Worm (Caenorhabditis elegans) whole organism, L4 larva: ENCODE data around the gene gdi-1.
A peak's percentile ranks its signal among the peaks of the same experiment; 100 is the strongest.
"Not testable (repeated sequence)": the region's sequence is repeated elsewhere in the genome, so short reads cannot be mapped to it uniquely, and the experiment has no call there.

ENCODE experiments used
- F49E8.2 ChIP-seq: sonication (generic microtip); optimal IDR thresholded peaks from 2 replicates; lab custom pipeline; 2016; ENCODE audit warnings: missing compliant biosample characterization, mild to moderate bottlenecking, missing genetic modification characterization, borderline replicate concordance
- R02D3.7 ChIP-seq: fragments of 150-350 bp; sonication (generic microtip); optimal IDR thresholded peaks from 3 replicates; lab custom pipeline; 2014; ENCODE audit warnings: missing biosample characterization, missing genetic modification characterization
- T20F7.1 ChIP-seq: fragments of 200-800 bp; sonication (Bioruptor generic); optimal IDR thresholded peaks from 2 replicates; lab custom pipeline; 2018; ENCODE audit warnings: mild to moderate bottlenecking, missing genetic modification characterization, missing compliant biosample characterization
- aha-1 ChIP-seq: fragments of 150-350 bp; peaks from one replicate; lab custom pipeline; 2014; ENCODE audit warnings: missing biosample characterization, missing genetic modification characterization
- ama-1 ChIP-seq: fragments of 150-350 bp; optimal IDR thresholded peaks from 2 replicates; lab custom pipeline; 2014; ENCODE audit warnings: inconsistent platforms, mixed read lengths
- ctbp-1 ChIP-seq: fragments of 200-800 bp; sonication (Bioruptor generic); IDR thresholded peaks from 2 replicates; pipeline ENCODE4 v1.3.6; 2022; ENCODE audit warnings: missing genetic modification reagents, missing genetic modification characterization, missing compliant biosample characterization
- daf-8 ChIP-seq: fragments of 200-800 bp; sonication (Bioruptor generic); IDR thresholded peaks from 2 replicates; pipeline ENCODE4 v1.3.6; 2022; ENCODE audit warnings: missing genetic modification characterization, missing compliant biosample characterization
- dve-1 ChIP-seq: sonication (generic microtip); optimal IDR thresholded peaks from 2 replicates; lab custom pipeline; 2017; ENCODE audit warnings: antibody characterized with exemption, mild to moderate bottlenecking, missing genetic modification characterization, missing compliant biosample characterization; ENCODE audit not compliant: insufficient read depth
- fos-1 ChIP-seq: fragments of 150-350 bp; optimal IDR thresholded peaks from 2 replicates; lab custom pipeline; 2014; ENCODE audit warnings: missing biosample characterization, missing genetic modification characterization
- gei-8 ChIP-seq: fragments of 200-800 bp; sonication (Bioruptor generic); optimal IDR thresholded peaks from 2 replicates; lab custom pipeline; 2018; ENCODE audit warnings: mild to moderate bottlenecking, missing genetic modification characterization, missing compliant biosample characterization
- hlh-11 ChIP-seq: fragments of 200-800 bp; sonication (Bioruptor generic); optimal IDR thresholded peaks from 2 replicates; lab custom pipeline; 2018; ENCODE audit warnings: mild to moderate bottlenecking, missing genetic modification characterization, missing compliant biosample characterization
- hmg-1.1 ChIP-seq: fragments of 200-800 bp; sonication (Bioruptor generic); IDR thresholded peaks from 2 replicates; pipeline ENCODE4 v1.3.6; 2022; ENCODE audit warnings: missing genetic modification reagents, missing genetic modification characterization, missing compliant biosample characterization
- jun-1 ChIP-seq: fragments of 150-350 bp; optimal IDR thresholded peaks from 2 replicates; lab custom pipeline; 2014; ENCODE audit warnings: missing biosample characterization, missing genetic modification reagents, missing genetic modification characterization
- lin-38 ChIP-seq: fragments of 200-800 bp; sonication (Bioruptor generic); IDR thresholded peaks from 2 replicates; pipeline ENCODE4 v1.3.6; 2022; ENCODE audit warnings: missing genetic modification reagents, missing genetic modification characterization, missing compliant biosample characterization
- madf-5 ChIP-seq, 2 experiments: fragments of 200-800 bp; sonication (Bioruptor generic); IDR thresholded peaks; 2 replicates each; pipeline ENCODE4 v1.3.6; 2022; ENCODE audit warnings: missing compliant biosample characterization in 2 of 2, missing genetic modification characterization in 2 of 2
- mes-2 ChIP-seq: sonication (generic microtip); optimal IDR thresholded peaks from 2 replicates; lab custom pipeline; 2016; ENCODE audit warnings: missing genotype, mild to moderate bottlenecking, missing genetic modification characterization, missing compliant biosample characterization; ENCODE audit not compliant: poor library complexity, severe bottlenecking
- mxl-2 ChIP-seq: fragments of 200-800 bp; sonication (Bioruptor generic); conservative IDR thresholded peaks from 2 replicates; pipeline ENCODE4 v1.3.6; 2022; ENCODE audit warnings: missing genetic modification reagents, missing genetic modification characterization, missing compliant biosample characterization
- nhr-10 ChIP-seq: fragments of 150-350 bp; optimal IDR thresholded peaks from 2 replicates; lab custom pipeline; 2014; ENCODE audit warnings: missing biosample characterization, missing genetic modification characterization
- nhr-102 ChIP-seq: sonication (generic microtip); optimal IDR thresholded peaks from 2 replicates; lab custom pipeline; 2016; ENCODE audit warnings: mild to moderate bottlenecking, missing genetic modification characterization, moderate library complexity, missing compliant biosample characterization
- nhr-25 ChIP-seq: sonication (generic microtip); optimal IDR thresholded peaks from 2 replicates; lab custom pipeline; 2017; ENCODE audit warnings: missing genetic modification characterization, mild to moderate bottlenecking, missing compliant biosample characterization, antibody characterized with exemption, moderate library complexity, borderline replicate concordance; ENCODE audit not compliant: insufficient read depth
- pha-4 ChIP-seq, 2 experiments: fragments of 150-350 bp in 1 of 2; fragments of 200-800 bp in 1 of 2; sonication (Bioruptor generic) in 1 of 2; IDR thresholded peaks in 1 of 2; optimal IDR thresholded peaks in 1 of 2; 2 replicates each; pipeline versions ENCODE4 v1.3.6 to Lab custom; 2014 to 2022; ENCODE audit warnings: missing genetic modification characterization in 2 of 2, missing genetic modification reagents in 2 of 2, missing biosample characterization in 1 of 2, missing compliant biosample characterization in 1 of 2
- set-16 ChIP-seq: fragments of 200-800 bp; sonication (Bioruptor generic); IDR thresholded peaks from 2 replicates; pipeline ENCODE4 v1.3.6; 2022; ENCODE audit warnings: missing genetic modification reagents, missing genetic modification characterization, missing compliant biosample characterization
- snpc-1.2 ChIP-seq: fragments of 200-800 bp; sonication (Bioruptor generic); IDR thresholded peaks from 2 replicates; pipeline ENCODE4 v1.3.6; 2022; ENCODE audit warnings: missing genetic modification reagents, missing genetic modification characterization, missing compliant biosample characterization
- snpc-4 ChIP-seq: fragments of 150-350 bp; optimal IDR thresholded peaks from 2 replicates; lab custom pipeline; 2014; ENCODE audit warnings: missing biosample characterization, missing genetic modification characterization
- tag-97 ChIP-seq: fragments of 200-800 bp; sonication (Bioruptor generic); IDR thresholded peaks from 2 replicates; pipeline ENCODE4 v1.3.6; 2022; ENCODE audit warnings: missing genetic modification characterization, missing compliant biosample characterization
- tra-1 ChIP-seq: fragments of 200-800 bp; sonication (Bioruptor generic); IDR thresholded peaks from 2 replicates; pipeline ENCODE4 v1.3.6; 2022; ENCODE audit warnings: missing genetic modification reagents, missing genetic modification characterization, missing compliant biosample characterization
- unc-39 ChIP-seq: sonication (generic microtip); optimal IDR thresholded peaks from 2 replicates; lab custom pipeline; 2017; ENCODE audit warnings: missing biosample characterization, missing genetic modification characterization
- vab-7 ChIP-seq: fragments of 200-800 bp; sonication (Bioruptor generic); IDR thresholded peaks from 2 replicates; pipeline ENCODE4 v1.3.6; 2022; ENCODE audit warnings: missing genetic modification reagents, missing genetic modification characterization, missing compliant biosample characterization
- ztf-7 ChIP-seq: fragments of 150-350 bp; optimal IDR thresholded peaks from 2 replicates; lab custom pipeline; 2014; ENCODE audit warnings: missing biosample characterization, missing genetic modification characterization

gdi-1 gene

DNA sequence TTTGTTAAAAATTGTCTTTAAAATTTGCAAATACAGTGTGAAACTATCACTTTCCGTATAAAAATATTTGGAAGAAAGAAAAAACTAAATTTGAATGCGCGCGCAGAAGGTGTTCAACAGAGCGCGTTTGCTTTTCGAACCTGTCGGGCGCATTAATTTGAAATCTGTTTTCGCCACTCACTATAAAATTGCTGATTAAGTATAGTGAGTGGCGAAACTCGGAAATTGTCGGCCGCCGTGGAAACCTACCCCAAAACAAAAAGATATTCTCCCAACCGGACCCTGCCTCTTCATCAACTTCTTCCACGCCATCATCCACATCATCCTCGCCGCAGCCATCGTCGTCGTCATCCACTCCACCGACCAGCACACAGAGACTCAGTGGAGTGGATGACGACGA lies 12.1 kb downstream of the gdi-1 start:
- TF ChIP-seq F49E8.2 = peak; percentile 66
- TF ChIP-seq, all 104 proteins: peak for 1; not testable (repeated sequence) for 103

DNA sequence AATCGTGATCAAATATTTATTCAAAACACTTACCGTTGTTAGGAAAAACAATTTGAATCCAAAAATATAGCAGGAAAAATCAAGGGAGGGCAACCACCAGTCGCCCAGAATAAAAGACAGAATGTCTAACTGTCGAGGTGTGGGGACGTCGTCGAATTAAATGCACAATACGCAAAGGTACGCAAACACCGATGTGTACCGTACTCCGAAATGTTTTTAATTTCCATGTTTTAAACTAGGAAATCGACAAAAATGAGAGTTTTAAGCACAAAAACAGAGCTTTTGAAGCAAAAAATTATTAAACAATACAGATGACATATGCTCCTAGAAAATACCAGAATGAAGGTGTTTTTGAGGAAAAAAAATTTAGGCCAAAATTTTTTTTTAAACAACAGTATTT lies 18.2 kb downstream of the gdi-1 start, which contains the start of gene Y57G11C.51:
Y57G11C.51 (minus strand) TSS at position 101 of the 400 bp plus-strand sequence.
- TF ChIP-seq tag-97, snpc-1.2, ctbp-1 (GFP tag; lab: Robert Waterston, UW): not testable (repeated sequence)

- TF ChIP-seq gei-8 (GFP tag; lab: Kevin White, UChicago) = no peak
- TF ChIP-seq snpc-1.2 (GFP tag; lab: Robert Waterston, UW) = 0 out of 2 replicates have a peak, but pooled peaks have one; percentile 26
- TF ChIP-seq set-16 (GFP tag; lab: Robert Waterston, UW) = peak; percentile 79
- TF ChIP-seq daf-8 (GFP tag; lab: Robert Waterston, UW) = no peak
- TF ChIP-seq snpc-4 (tag; lab: Kevin White, UChicago) = no peak
Observed at ce11 chrIV:14773280-14774071, 19.2 kb downstream of the gdi-1 start, which contains the start of gene Y57G11C.36. TSS of gene Y57G11C.36 (minus strand) at chrIV:14773781.

- no peak for TF ChIP-seq madf-5 (GFP tag; IDR thresholded peaks at IDR 0.05; lab: Robert Waterston, UW)
- TF ChIP-seq nhr-102 = no peak
- no peak for TF ChIP-seq unc-39 (tag; lab: Kevin White, UChicago)
- no peak for TF ChIP-seq fos-1 (tag; lab: Kevin White, UChicago)
- TF ChIP-seq nhr-10 (tag; lab: Kevin White, UChicago) = no peak
- no peak for TF ChIP-seq jun-1 (tag; lab: Kevin White, UChicago)
- TF ChIP-seq ztf-7 (tag; lab: Kevin White, UChicago) = no peak
- TF ChIP-seq hmg-1.1 (GFP tag; lab: Robert Waterston, UW) = no peak
- TF ChIP-seq lin-38 (GFP tag; lab: Robert Waterston, UW) = no peak
- no peak for TF ChIP-seq R02D3.7 (tag; lab: Kevin White, UChicago)
- no peak for TF ChIP-seq T20F7.1
Observed at ce11 chrIV:14771325-14771724, 21.4 kb downstream of the gdi-1 start, which contains the start of gene degl-1. TSS of gene degl-1 (minus strand) at chrIV:14771425.

DNA sequence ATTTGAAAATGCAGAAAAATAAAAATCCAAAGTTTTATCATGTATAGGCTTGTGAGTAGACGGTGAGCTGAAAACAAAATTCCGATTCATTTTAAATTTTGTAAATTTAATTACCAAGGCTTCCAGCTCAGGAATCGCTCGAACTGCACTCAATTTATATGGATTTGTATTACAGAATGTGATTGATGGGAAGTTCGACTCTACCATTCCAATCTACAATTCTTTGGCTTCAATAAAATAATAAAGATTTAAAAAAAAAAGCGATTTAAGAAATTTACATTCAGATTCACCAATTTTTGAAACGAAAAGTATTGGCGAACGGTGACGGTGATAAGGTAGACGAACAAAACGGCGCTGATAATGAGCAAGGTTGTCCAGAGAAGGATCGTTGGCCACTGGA lies 22.0 kb downstream of the gdi-1 start:
- TF ChIP-seq tra-1 (GFP tag; lab: Robert Waterston, UW) (no peak), lin-38 (GFP tag; lab: Robert Waterston, UW) (peak; percentile 33; the same call in 1 of the 2 replicates)

DNA sequence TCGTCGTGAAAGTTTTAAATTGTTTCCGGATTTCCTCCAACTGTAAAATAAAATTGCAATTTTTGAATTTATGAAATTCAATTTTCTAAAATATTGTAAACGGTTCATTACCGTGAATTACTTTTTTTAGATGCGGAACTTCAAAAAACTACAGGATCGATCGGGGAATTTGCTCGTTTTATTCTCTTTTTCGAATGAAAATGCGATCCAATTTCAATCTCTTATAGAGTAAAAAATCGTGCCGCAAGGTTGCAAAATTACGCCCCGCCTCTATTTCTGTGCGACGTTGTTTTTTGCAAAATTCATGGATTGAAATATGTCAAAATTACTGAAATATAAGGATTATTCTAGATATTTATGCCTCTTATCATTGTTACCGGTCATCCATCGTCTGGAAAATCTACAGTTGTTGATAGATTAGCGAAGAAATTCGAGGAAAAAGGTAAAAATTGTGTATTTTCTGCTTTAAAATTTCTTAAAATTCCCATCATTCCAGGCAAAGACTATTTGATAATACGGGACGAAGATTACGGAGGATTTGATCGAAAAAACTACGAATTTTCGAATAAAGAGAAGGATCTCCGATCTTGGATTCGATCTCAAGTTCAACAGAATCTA lies 23.4 kb downstream of the gdi-1 start, which contains the start of gene Y57G11C.43:
Y57G11C.43 (plus strand) TSS at position 224 of the 618 bp plus-strand sequence.
- TF ChIP-seq hlh-11 (tag; lab: Kevin White, UChicago) = no peak
- TF ChIP-seq pha-4 (GFP tag; IDR thresholded peaks at IDR 0.05; lab: Robert Waterston, UW) = peak; percentile 21; the same call in 1 of the 2 replicates
- no peak for TF ChIP-seq pha-4 (tag; optimal IDR thresholded peaks at IDR 0.05; lab: Kevin White, UChicago)
- peak; percentile 66 for TF ChIP-seq aha-1 (tag; lab: Kevin White, UChicago)
- no peak for TF ChIP-seq hmg-1.1 (GFP tag; lab: Robert Waterston, UW)
- peak; percentile 66 for TF ChIP-seq lin-38 (GFP tag; lab: Robert Waterston, UW)
- TF ChIP-seq nhr-25 (tag; lab: Kevin White, UChicago) = no peak
- TF ChIP-seq vab-7 (GFP tag; lab: Robert Waterston, UW) = no peak
- peak; percentile 14 for TF ChIP-seq dve-1 (tag; lab: Kevin White, UChicago)
- peak; percentile 27 for TF ChIP-seq mes-2 (tag; lab: Kevin White, UChicago)
- TF ChIP-seq snpc-1.2 (GFP tag; lab: Robert Waterston, UW) = peak; percentile 83
- TF ChIP-seq ama-1 (lab: Kevin White, UChicago) = peak; percentile 7
- no peak for TF ChIP-seq mxl-2 (GFP tag; lab: Robert Waterston, UW)
